Worm (Caenorhabditis elegans) whole organism, early embryonic: ENCODE results near the gene T04F3.1.

Experiments
- B0310.2 ChIP-seq: sonication (generic microtip); optimal IDR thresholded peaks from 2 replicates; lab custom pipeline; 2016; ENCODE audit warnings: mild to moderate bottlenecking, missing genetic modification characterization, missing compliant biosample characterization
- F13C5.2 ChIP-seq: sonication (generic microtip); optimal IDR thresholded peaks from 2 replicates; lab custom pipeline; 2017; ENCODE audit warnings: mild to moderate bottlenecking, missing genetic modification characterization, inconsistent platforms, missing compliant biosample characterization
- aly-1 ChIP-seq: sonication (generic microtip); optimal IDR thresholded peaks from 2 replicates; lab custom pipeline; 2016; ENCODE audit warnings: missing genetic modification characterization, missing compliant biosample characterization
- ama-1 ChIP-seq: fragments of 150-350 bp; optimal IDR thresholded peaks from 2 replicates; lab custom pipeline; 2014
- ceh-13 ChIP-seq: fragments of 200-800 bp; sonication (Bioruptor generic); optimal IDR thresholded peaks from 2 replicates; lab custom pipeline; 2018; ENCODE audit warnings: mild to moderate bottlenecking, missing genetic modification characterization, missing compliant biosample characterization
- ceh-36 ChIP-seq: sonication (generic microtip); optimal IDR thresholded peaks from 2 replicates; lab custom pipeline; 2016; ENCODE audit warnings: missing genetic modification characterization, inconsistent platforms, missing compliant biosample characterization
- ets-7 ChIP-seq: sonication (generic microtip); optimal IDR thresholded peaks from 2 replicates; lab custom pipeline; 2016; ENCODE audit warnings: missing genotype, missing genetic modification characterization, missing compliant biosample characterization
- flt-1 ChIP-seq: fragments of 200-800 bp; sonication (Bioruptor generic); IDR thresholded peaks from 2 replicates; pipeline ENCODE4 v1.3.6; 2022; ENCODE audit warnings: missing genetic modification characterization, missing compliant biosample characterization
- hmbx-1 ChIP-seq: sonication (generic microtip); optimal IDR thresholded peaks from 2 replicates; lab custom pipeline; 2016; ENCODE audit warnings: mild to moderate bottlenecking, missing genetic modification characterization, missing compliant biosample characterization
- hmg-4 ChIP-seq: fragments of 200-800 bp; sonication (Bioruptor generic); optimal IDR thresholded peaks from 2 replicates; lab custom pipeline; 2018; ENCODE audit warnings: mild to moderate bottlenecking, missing genetic modification characterization, missing compliant biosample characterization
- hnd-1 ChIP-seq: sonication (generic microtip); optimal IDR thresholded peaks from 2 replicates; lab custom pipeline; 2016; ENCODE audit warnings: missing genetic modification characterization, missing compliant biosample characterization
- pes-1 ChIP-seq: fragments of 200-800 bp; sonication (Bioruptor generic); IDR thresholded peaks from 2 replicates; pipeline ENCODE4 v1.3.6; 2022; ENCODE audit warnings: missing genetic modification reagents, missing genetic modification characterization, missing compliant biosample characterization
- scrt-1 ChIP-seq: fragments of 200-800 bp; sonication (Bioruptor generic); IDR thresholded peaks from 2 replicates; pipeline ENCODE4 v1.3.6; 2022; ENCODE audit warnings: missing genetic modification characterization, missing compliant biosample characterization
- sea-1 ChIP-seq: fragments of 200-800 bp; sonication (Bioruptor generic); conservative IDR thresholded peaks from 2 replicates; pipeline ENCODE4 v1.3.6; 2022; ENCODE audit warnings: missing genetic modification characterization, missing compliant biosample characterization
- tbx-11 ChIP-seq: fragments of 200-800 bp; sonication (Bioruptor generic); IDR thresholded peaks from 2 replicates; pipeline ENCODE4 v1.3.6; 2022; ENCODE audit warnings: missing genetic modification characterization, missing compliant biosample characterization
- tbx-37 ChIP-seq: fragments of 200-800 bp; sonication (Bioruptor generic); conservative IDR thresholded peaks from 2 replicates; pipeline ENCODE4 v1.3.6; 2022; ENCODE audit warnings: missing genetic modification reagents, missing genetic modification characterization, missing compliant biosample characterization
- tra-4 ChIP-seq: sonication (generic microtip); optimal IDR thresholded peaks from 2 replicates; lab custom pipeline; 2017; ENCODE audit warnings: missing genetic modification characterization, missing compliant biosample characterization

Gene T04F3.1

DNA sequence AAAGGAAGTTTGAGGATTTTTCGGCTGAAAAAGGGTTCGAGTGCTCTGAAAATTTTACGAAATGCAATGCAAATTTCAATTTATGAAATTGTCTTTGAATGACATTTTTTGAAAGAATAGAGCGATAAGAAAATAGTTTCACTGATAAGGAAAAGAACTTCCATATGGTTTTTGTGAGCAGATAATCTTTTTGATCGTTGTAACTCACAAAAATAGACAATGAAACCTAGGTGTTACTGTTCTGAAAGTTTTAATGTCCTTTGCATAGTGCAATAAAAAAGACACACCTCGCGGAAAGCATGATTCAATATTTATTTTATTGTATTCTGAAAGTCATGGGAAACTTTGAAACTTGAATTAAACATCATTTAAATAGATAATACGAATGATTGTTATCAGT is 22.9 kb upstream of the T04F3.1 start:
- TF ChIP-seq ets-7 (tag; lab: Kevin White, UChicago), result no peak
- no peak for TF ChIP-seq ama-1 (lab: Kevin White, UChicago)
- TF ChIP-seq aly-1 (tag; lab: Kevin White, UChicago), result no peak
- no peak for TF ChIP-seq sea-1 (GFP tag; lab: Robert Waterston, UW)
- no peak for TF ChIP-seq scrt-1
- no peak for TF ChIP-seq ceh-13 (GFP tag; lab: Kevin White, UChicago)
- no peak for TF ChIP-seq tbx-37 (GFP tag; lab: Robert Waterston, UW)
- TF ChIP-seq pes-1, result no peak
- TF ChIP-seq F13C5.2 (tag; lab: Kevin White, UChicago), result no peak
- TF ChIP-seq tbx-11 (GFP tag; lab: Robert Waterston, UW), result no peak
- TF ChIP-seq B0310.2 (tag; lab: Kevin White, UChicago), result no peak
- no peak for TF ChIP-seq hnd-1 (tag; lab: Kevin White, UChicago)
- no peak for TF ChIP-seq hmg-4 (GFP tag; lab: Kevin White, UChicago)

DNA sequence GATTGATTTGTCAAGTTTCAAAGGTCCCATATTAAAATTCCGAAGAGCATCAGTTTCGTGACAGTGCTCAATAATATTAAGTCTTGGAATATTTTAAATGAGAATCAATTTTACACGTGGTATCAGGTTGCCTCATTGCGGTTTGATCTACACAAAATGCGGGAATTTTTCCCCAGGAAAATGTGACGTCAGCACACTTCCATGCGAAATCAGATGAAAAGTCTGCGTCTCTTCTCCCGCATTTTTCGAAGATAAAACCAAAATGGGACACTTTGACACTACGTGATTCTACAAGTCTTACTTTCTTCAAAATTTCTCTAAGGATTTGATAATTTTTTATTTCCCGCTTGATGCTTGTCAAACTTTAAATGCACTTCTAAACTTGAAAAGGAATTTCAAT is 17.0 kb upstream of the T04F3.1 start:
- TF ChIP-seq aly-1 (tag; lab: Kevin White, UChicago) (no peak), pes-1 (no peak), B0310.2 (tag; lab: Kevin White, UChicago) (no peak), tbx-37 (GFP tag; lab: Robert Waterston, UW) (no peak), hmbx-1 (tag; lab: Kevin White, UChicago) (no peak), ets-7 (tag; lab: Kevin White, UChicago) (no peak), sea-1 (GFP tag; lab: Robert Waterston, UW) (no peak), tbx-11 (GFP tag; lab: Robert Waterston, UW) (no peak), scrt-1 (no peak), ceh-13 (GFP tag; lab: Kevin White, UChicago) (no peak), hnd-1 (tag; lab: Kevin White, UChicago) (no peak)

- no peak for TF ChIP-seq ets-7 (tag; lab: Kevin White, UChicago)
- no peak for TF ChIP-seq tbx-11 (GFP tag; lab: Robert Waterston, UW)
- TF ChIP-seq F13C5.2 (tag; lab: Kevin White, UChicago), result no peak
- TF ChIP-seq hmg-4 (GFP tag; lab: Kevin White, UChicago), result no peak
- no peak for TF ChIP-seq ceh-13 (GFP tag; lab: Kevin White, UChicago)
- no peak for TF ChIP-seq B0310.2 (tag; lab: Kevin White, UChicago)
- TF ChIP-seq sea-1 (GFP tag; lab: Robert Waterston, UW), result no peak
- TF ChIP-seq flt-1 (GFP tag; lab: Robert Waterston, UW), result no peak
- TF ChIP-seq hnd-1 (tag; lab: Kevin White, UChicago), result no peak
- TF ChIP-seq tbx-37 (GFP tag; lab: Robert Waterston, UW), result no peak
- TF ChIP-seq hmbx-1 (tag; lab: Kevin White, UChicago), result no peak
- TF ChIP-seq pes-1, result no peak
- no peak for TF ChIP-seq tra-4 (tag; lab: Kevin White, UChicago)
- TF ChIP-seq ceh-36, result no peak
- no peak for TF ChIP-seq ama-1 (lab: Kevin White, UChicago)
- no peak for TF ChIP-seq scrt-1
Measured at ce11 chrV:11725971-11726370, 13.9 kb upstream of the T04F3.1 start, which contains the start of gene daf-11. TSS of gene daf-11 (minus strand) at chrV:11726071.

DNA sequence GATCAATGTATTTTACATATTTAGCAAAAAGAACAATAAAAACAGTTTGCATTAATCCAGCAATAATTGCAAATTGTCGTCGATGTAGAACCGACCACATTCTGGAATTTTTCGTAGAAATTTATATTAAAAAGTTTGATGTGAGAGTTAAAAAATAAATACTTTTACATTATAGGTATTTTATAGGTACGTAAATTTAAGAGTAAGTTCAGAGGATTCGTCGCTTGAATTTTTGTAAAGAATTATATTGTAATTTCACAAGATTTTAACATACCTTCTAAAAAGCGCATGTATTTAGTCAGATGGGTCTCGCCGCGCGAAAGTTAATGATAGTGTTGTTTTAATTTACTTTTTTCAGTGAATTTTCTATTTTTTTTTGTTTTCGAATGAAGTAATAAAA is 9.8 kb upstream of the T04F3.1 start, which contains the start of gene rhr-2:
Gene rhr-2 (minus strand): TSS at position 101 of the 400 bp plus-strand sequence.
- TF ChIP-seq hnd-1 (tag; lab: Kevin White, UChicago), result no peak
- no peak for TF ChIP-seq ceh-13 (GFP tag; lab: Kevin White, UChicago)
- TF ChIP-seq hmg-4 (GFP tag; lab: Kevin White, UChicago), result no peak
- TF ChIP-seq aly-1 (tag; lab: Kevin White, UChicago), result no peak
- TF ChIP-seq B0310.2 (tag; lab: Kevin White, UChicago), result no peak
- TF ChIP-seq sea-1 (GFP tag; lab: Robert Waterston, UW), result no peak

- TF ChIP-seq tra-4 (tag; lab: Kevin White, UChicago), result no peak
- TF ChIP-seq B0310.2 (tag; lab: Kevin White, UChicago), result no peak
- no peak for TF ChIP-seq hmbx-1 (tag; lab: Kevin White, UChicago)
- TF ChIP-seq scrt-1, result no peak
- no peak for TF ChIP-seq tbx-37 (GFP tag; lab: Robert Waterston, UW)
Measured at ce11 chrV:11732049-11732448, 7.8 kb upstream of the T04F3.1 start.

- TF ChIP-seq sea-1 (GFP tag; lab: Robert Waterston, UW) (no peak), hnd-1 (tag; lab: Kevin White, UChicago) (no peak), flt-1 (GFP tag; lab: Robert Waterston, UW) (no peak), hmbx-1 (tag; lab: Kevin White, UChicago) (no peak), aly-1 (tag; lab: Kevin White, UChicago) (no peak), ama-1 (lab: Kevin White, UChicago) (no peak), tbx-11 (GFP tag; lab: Robert Waterston, UW) (no peak), scrt-1 (no peak), ets-7 (tag; lab: Kevin White, UChicago) (no peak), B0310.2 (tag; lab: Kevin White, UChicago) (no peak), hmg-4 (GFP tag; lab: Kevin White, UChicago) (no peak)
Measured at ce11 chrV:11733460-11733859, 6.4 kb upstream of the T04F3.1 start, which contains the start of gene npp-22. TSS of gene npp-22 (minus strand) at chrV:11733472.

DNA sequence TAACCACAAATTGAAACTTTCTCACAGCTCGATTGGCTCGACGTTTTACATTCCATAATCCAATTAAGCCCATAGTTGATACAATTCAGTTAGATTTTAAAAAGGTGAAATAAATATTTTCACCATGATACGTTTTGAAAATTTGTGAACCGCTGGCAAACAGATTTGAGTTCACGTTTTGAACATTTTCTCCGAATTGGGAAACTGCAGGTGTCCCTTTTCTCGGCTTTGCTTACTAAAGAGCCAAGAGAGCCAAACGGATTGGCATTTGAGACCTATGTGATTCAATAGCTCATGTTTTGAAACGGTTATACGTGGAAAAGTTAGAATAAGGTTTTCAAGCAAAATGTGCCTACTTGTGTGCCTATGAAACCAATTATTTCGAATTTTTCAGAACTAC is 3.0 kb upstream of the T04F3.1 start, which contains the start of gene spe-42:
Gene spe-42 (minus strand): TSS at position 101 of the 400 bp plus-strand sequence.
- TF ChIP-seq tra-4 (tag; lab: Kevin White, UChicago) (no peak), pes-1 (no peak), B0310.2 (tag; lab: Kevin White, UChicago) (no peak), tbx-37 (GFP tag; lab: Robert Waterston, UW) (no peak), hnd-1 (tag; lab: Kevin White, UChicago) (no peak), flt-1 (GFP tag; lab: Robert Waterston, UW) (no peak), aly-1 (tag; lab: Kevin White, UChicago) (no peak), ceh-13 (GFP tag; lab: Kevin White, UChicago) (no peak), ama-1 (lab: Kevin White, UChicago) (no peak), hmg-4 (GFP tag; lab: Kevin White, UChicago) (no peak), scrt-1 (no peak), hmbx-1 (tag; lab: Kevin White, UChicago) (no peak), ceh-36 (no peak), tbx-11 (GFP tag; lab: Robert Waterston, UW) (no peak), F13C5.2 (tag; lab: Kevin White, UChicago) (no peak), sea-1 (GFP tag; lab: Robert Waterston, UW) (no peak), ets-7 (tag; lab: Kevin White, UChicago) (no peak)
